Fruit fly (Drosophila melanogaster) whole organism, prepupa: ENCODE measurements around the gene CG13046.

Experiments used
- Blimp-1 ChIP-seq: fragments of 200-800 bp; sonication (Bioruptor generic); optimal IDR thresholded peaks from 3 replicates; lab custom pipeline; 2017; ENCODE audit warnings: missing biosample characterization, missing genetic modification characterization, mild to moderate bottlenecking, moderate library complexity, missing genetic modification reagents
- CG10631 ChIP-seq: fragments of 200-800 bp; sonication (Bioruptor generic); optimal IDR thresholded peaks from 2 replicates; lab custom pipeline; 2016; ENCODE audit warnings: missing biosample characterization, missing genetic modification characterization
- CG32006 ChIP-seq: fragments of 200-800 bp; sonication (Bioruptor generic); optimal IDR thresholded peaks from 3 replicates; lab custom pipeline; 2017; ENCODE audit warnings: missing biosample characterization, mild to moderate bottlenecking, missing genetic modification characterization
- CG6163 ChIP-seq: fragments of 200-800 bp; sonication (Bioruptor generic); IDR thresholded peaks from 3 replicates; pipeline ENCODE4 v1.3.6; 2022; ENCODE audit warnings: missing biosample characterization, missing genetic modification characterization
- CG6276 ChIP-seq: fragments of 200-800 bp; sonication (Bioruptor generic); optimal IDR thresholded peaks from 2 replicates; lab custom pipeline; 2017; ENCODE audit warnings: missing biosample characterization, mild to moderate bottlenecking, missing genetic modification characterization
- Eip93F ChIP-seq: fragments of 200-800 bp; sonication (Bioruptor generic); optimal IDR thresholded peaks from 2 replicates; lab custom pipeline; 2016; ENCODE audit warnings: missing biosample characterization, mild to moderate bottlenecking, missing genetic modification characterization
- Hr38 ChIP-seq: sonication (Bioruptor generic); optimal IDR thresholded peaks from 2 replicates; lab custom pipeline; 2016; ENCODE audit warnings: missing biosample characterization, missing genetic modification characterization
- Hr39 ChIP-seq: fragments of 200-800 bp; sonication (Bioruptor generic); optimal IDR thresholded peaks from 2 replicates; lab custom pipeline; 2016; ENCODE audit warnings: missing biosample characterization, missing genetic modification characterization
- svp ChIP-seq: fragments of 200-800 bp; sonication (Bioruptor generic); peaks from one replicate; lab custom pipeline; 2016; ENCODE audit warnings: missing biosample characterization, missing genetic modification characterization

DNA sequence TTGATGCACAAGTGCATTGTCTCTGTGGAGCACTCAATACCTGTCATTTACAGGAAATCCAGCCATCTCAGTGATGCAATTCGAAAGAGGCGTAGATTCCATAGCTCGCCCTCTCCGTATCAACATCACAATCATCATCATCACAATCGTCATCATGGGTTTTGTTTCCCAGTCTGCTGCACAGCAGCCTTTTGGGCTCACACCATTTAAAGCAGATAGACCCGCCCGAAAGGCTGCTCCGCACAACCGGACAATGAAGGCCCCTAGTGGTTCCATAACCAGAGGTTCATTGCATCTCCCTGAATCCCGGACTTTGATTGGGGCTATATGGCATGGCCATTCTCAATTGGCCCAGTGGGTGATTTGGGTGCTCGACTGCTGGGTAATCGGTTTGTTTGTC is 46.7 kb upstream of the CG13046 start:
- TF ChIP-seq Eip93F (GFP tag; lab: Kevin White, UChicago), result no peak
- TF ChIP-seq CG32006 (GFP tag; lab: Kevin White, UChicago), result no peak
- TF ChIP-seq Hr38, result no peak
- no peak for TF ChIP-seq CG6163 (GFP tag; lab: Robert Waterston, UW)
- no peak for TF ChIP-seq CG10631 (GFP tag; lab: Kevin White, UChicago)
- TF ChIP-seq Hr39, result no peak
- no peak for TF ChIP-seq CG6276 (GFP tag; lab: Kevin White, UChicago)
- no peak for TF ChIP-seq svp
- TF ChIP-seq Blimp-1 (GFP tag; lab: Kevin White, UChicago), result no peak
